Worm (Caenorhabditis elegans) whole organism, mixed stage, embryonic: Measurements from ENCODE around the gene fbxb-72.

Experiments
- M03D4.4 ChIP-seq: sonication (generic microtip); optimal IDR thresholded peaks from 2 replicates; lab custom pipeline; 2017; ENCODE audit warnings: mild to moderate bottlenecking, missing genetic modification characterization, missing compliant biosample characterization
- bed-3 ChIP-seq: fragments of 200-800 bp; sonication (Bioruptor generic); optimal IDR thresholded peaks from 3 replicates; lab custom pipeline; 2018; ENCODE audit warnings: mild to moderate bottlenecking, missing genetic modification characterization, moderate library complexity, missing compliant biosample characterization
- ceh-39 ChIP-seq: fragments of 150-350 bp; optimal IDR thresholded peaks from 2 replicates; lab custom pipeline; 2014; ENCODE audit warnings: missing biosample characterization, missing genetic modification characterization
- ceh-43 ChIP-seq: fragments of 200-800 bp; sonication (Bioruptor generic); optimal IDR thresholded peaks from 2 replicates; lab custom pipeline; 2018; ENCODE audit warnings: mild to moderate bottlenecking, missing genetic modification characterization, moderate library complexity, missing compliant biosample characterization
- ceh-83 ChIP-seq: fragments of 200-800 bp; sonication (Bioruptor generic); optimal IDR thresholded peaks from 2 replicates; lab custom pipeline; 2018; ENCODE audit warnings: mild to moderate bottlenecking, missing genetic modification characterization, missing compliant biosample characterization
- cnd-1 ChIP-seq: fragments of 200-800 bp; sonication (Bioruptor generic); optimal IDR thresholded peaks from 2 replicates; lab custom pipeline; 2018; ENCODE audit warnings: mild to moderate bottlenecking, missing genetic modification characterization, missing compliant biosample characterization
- drap-1 ChIP-seq: fragments of 200-800 bp; sonication (Bioruptor generic); optimal IDR thresholded peaks from 3 replicates; lab custom pipeline; 2018; ENCODE audit warnings: mild to moderate bottlenecking, missing genetic modification characterization, missing compliant biosample characterization
- elt-1 ChIP-seq: sonication (generic microtip); optimal IDR thresholded peaks from 2 replicates; lab custom pipeline; 2017; ENCODE audit warnings: missing genetic modification characterization, mild to moderate bottlenecking, missing compliant biosample characterization, antibody characterized with exemption, moderate library complexity, borderline replicate concordance; ENCODE audit not compliant: insufficient read depth
- elt-3 ChIP-seq: fragments of 150-350 bp; optimal IDR thresholded peaks from 2 replicates; lab custom pipeline; 2014; ENCODE audit warnings: missing biosample characterization, missing genetic modification characterization
- flh-1 ChIP-seq: fragments of 200-800 bp; sonication (Bioruptor generic); optimal IDR thresholded peaks from 2 replicates; lab custom pipeline; 2018; ENCODE audit warnings: mild to moderate bottlenecking, missing genetic modification characterization, moderate library complexity, missing compliant biosample characterization
- ham-2 ChIP-seq: fragments of 200-800 bp; sonication (Bioruptor generic); optimal IDR thresholded peaks from 2 replicates; lab custom pipeline; 2018; ENCODE audit warnings: mild to moderate bottlenecking, missing genetic modification characterization, missing compliant biosample characterization
- hlh-1 ChIP-seq: fragments of 150-350 bp; optimal IDR thresholded peaks from 2 replicates; lab custom pipeline; 2014; ENCODE audit warnings: missing biosample characterization, missing genetic modification reagents, missing genetic modification characterization
- lin-32 ChIP-seq: fragments of 200-800 bp; sonication (Bioruptor generic); optimal IDR thresholded peaks from 2 replicates; lab custom pipeline; 2018; ENCODE audit warnings: mild to moderate bottlenecking, missing genetic modification characterization, missing compliant biosample characterization
- lsy-2 ChIP-seq: fragments of 150-350 bp; optimal IDR thresholded peaks from 2 replicates; lab custom pipeline; 2014; ENCODE audit warnings: missing biosample characterization, missing genetic modification characterization
- mab-5 ChIP-seq: fragments of 150-350 bp; optimal IDR thresholded peaks from 2 replicates; lab custom pipeline; 2014; ENCODE audit warnings: missing biosample characterization, missing genetic modification characterization
- mep-1 ChIP-seq: fragments of 150-350 bp; optimal IDR thresholded peaks from 2 replicates; lab custom pipeline; 2017; ENCODE audit warnings: missing biosample characterization, missing genetic modification reagents, missing genetic modification characterization, inconsistent platforms
- nhr-12 ChIP-seq: fragments of 150-350 bp; optimal IDR thresholded peaks from 2 replicates; lab custom pipeline; 2014; ENCODE audit warnings: missing biosample characterization, missing genetic modification characterization
- nhr-2 ChIP-seq: fragments of 150-350 bp; optimal IDR thresholded peaks from 2 replicates; lab custom pipeline; 2014; ENCODE audit warnings: missing biosample characterization, missing genetic modification characterization
- nhr-237 ChIP-seq: fragments of 150-350 bp; optimal IDR thresholded peaks from 2 replicates; lab custom pipeline; 2014; ENCODE audit warnings: missing biosample characterization, missing genetic modification characterization
- nhr-28 ChIP-seq: fragments of 150-350 bp; optimal IDR thresholded peaks from 2 replicates; lab custom pipeline; 2014; ENCODE audit warnings: missing biosample characterization, missing genetic modification characterization
- nhr-76 ChIP-seq: sonication (generic microtip); optimal IDR thresholded peaks from 2 replicates; lab custom pipeline; 2017; ENCODE audit warnings: missing biosample characterization, missing genetic modification characterization
- pha-4 ChIP-seq: fragments of 150-350 bp; optimal IDR thresholded peaks from 2 replicates; lab custom pipeline; 2018; ENCODE audit warnings: missing biosample characterization, missing genetic modification reagents, missing genetic modification characterization
- sem-2 ChIP-seq: fragments of 200-800 bp; sonication (Bioruptor generic); optimal IDR thresholded peaks from 2 replicates; lab custom pipeline; 2018; ENCODE audit warnings: mild to moderate bottlenecking, missing genetic modification characterization, missing compliant biosample characterization
- snpc-4 ChIP-seq: fragments of 150-350 bp; optimal IDR thresholded peaks from 2 replicates; lab custom pipeline; 2014; ENCODE audit warnings: missing biosample characterization, missing genetic modification characterization
- sptf-1 ChIP-seq: sonication (generic microtip); optimal IDR thresholded peaks from 2 replicates; lab custom pipeline; 2017; ENCODE audit warnings: mild to moderate bottlenecking, missing genetic modification characterization, moderate library complexity, missing compliant biosample characterization
- tbx-8 ChIP-seq: fragments of 200-800 bp; sonication (Bioruptor generic); optimal IDR thresholded peaks from 2 replicates; lab custom pipeline; 2018; ENCODE audit warnings: mild to moderate bottlenecking, missing genetic modification characterization, moderate library complexity, missing compliant biosample characterization
- unc-120 ChIP-seq: sonication (generic microtip); optimal IDR thresholded peaks from 2 replicates; lab custom pipeline; 2017; ENCODE audit warnings: missing genetic modification characterization, missing compliant biosample characterization; ENCODE audit not compliant: poor library complexity, severe bottlenecking
- zip-8 ChIP-seq: fragments of 150-350 bp; optimal IDR thresholded peaks from 2 replicates; lab custom pipeline; 2014; ENCODE audit warnings: missing biosample characterization, missing genetic modification characterization
- ztf-11 ChIP-seq: fragments of 150-350 bp; optimal IDR thresholded peaks from 2 replicates; lab custom pipeline; 2014; ENCODE audit warnings: missing biosample characterization, missing genetic modification characterization

Gene fbxb-72

ce11 chrV:699051-699450 is 24.7 kb downstream of the fbxb-72 start:
- TF ChIP-seq hlh-1 (tag; lab: Kevin White, UChicago) (no peak), zip-8 (tag; lab: Kevin White, UChicago) (peak; percentile 74), cnd-1 (no peak), mab-5 (tag; lab: Kevin White, UChicago) (no peak)

ce11 chrV:695914-696313 is 27.8 kb downstream of the fbxb-72 start, which contains the start of gene srj-52:
TSS of gene srj-52 (minus strand) at chrV:696014.
- no peak for TF ChIP-seq nhr-28 (tag; lab: Kevin White, UChicago)
- TF ChIP-seq bed-3 = no peak

ce11 chrV:694625-695024 is 29.1 kb downstream of the fbxb-72 start, which contains the start of gene srj-53:
TSS of gene srj-53 (minus strand) at chrV:694725.
- no peak for TF ChIP-seq mep-1 (tag; lab: Kevin White, UChicago)
- no peak for TF ChIP-seq bed-3
- no peak for TF ChIP-seq nhr-28 (tag; lab: Kevin White, UChicago)
- TF ChIP-seq nhr-76 (tag; lab: Kevin White, UChicago) = no peak
- TF ChIP-seq lsy-2 (tag; lab: Kevin White, UChicago) = no peak
- no peak for TF ChIP-seq mab-5 (tag; lab: Kevin White, UChicago)
- TF ChIP-seq tbx-8 (GFP tag; lab: Kevin White, UChicago) = no peak
- no peak for TF ChIP-seq nhr-12 (tag; lab: Kevin White, UChicago)
- no peak for TF ChIP-seq flh-1
- TF ChIP-seq ceh-43 (GFP tag; lab: Kevin White, UChicago) = no peak
- TF ChIP-seq M03D4.4 = no peak
- no peak for TF ChIP-seq sem-2 (GFP tag; lab: Kevin White, UChicago)
- TF ChIP-seq elt-3 (tag; lab: Kevin White, UChicago) = no peak
- TF ChIP-seq lin-32 = no peak
- TF ChIP-seq elt-1 (tag; lab: Kevin White, UChicago) = no peak
- TF ChIP-seq nhr-237 (tag; lab: Kevin White, UChicago) = no peak
- no peak for TF ChIP-seq unc-120 (tag; lab: Kevin White, UChicago)
- no peak for TF ChIP-seq ceh-39
- TF ChIP-seq zip-8 (tag; lab: Kevin White, UChicago) = no peak
- no peak for TF ChIP-seq pha-4 (tag; lab: Kevin White, UChicago)
- TF ChIP-seq, all 35 proteins: peak for 0

- no peak for TF ChIP-seq ztf-11 (tag; lab: Kevin White, UChicago)
- TF ChIP-seq elt-1 (tag; lab: Kevin White, UChicago) = no peak
- TF ChIP-seq mab-5 (tag; lab: Kevin White, UChicago) = no peak
- no peak for TF ChIP-seq sptf-1
- TF ChIP-seq M03D4.4 = no peak
Measured at ce11 chrV:692720-693422, 30.9 kb downstream of the fbxb-72 start, which contains the start of gene srx-4. TSS of gene srx-4 (minus strand) at chrV:692770.

ce11 chrV:689538-689937 is 34.2 kb downstream of the fbxb-72 start:
- TF ChIP-seq hlh-1 (tag; lab: Kevin White, UChicago) (no peak), nhr-12 (tag; lab: Kevin White, UChicago) (no peak), snpc-4 (tag; lab: Kevin White, UChicago) (no peak), sptf-1 (no peak), cnd-1 (no peak), drap-1 (no peak), ceh-83 (GFP tag; lab: Kevin White, UChicago) (no peak)

- TF ChIP-seq nhr-76 (tag; lab: Kevin White, UChicago) (no peak), mep-1 (tag; lab: Kevin White, UChicago) (no peak), M03D4.4 (no peak), ham-2 (GFP tag; lab: Kevin White, UChicago) (no peak), nhr-2 (tag; lab: Kevin White, UChicago) (no peak), snpc-4 (tag; lab: Kevin White, UChicago) (no peak), ztf-11 (tag; lab: Kevin White, UChicago) (no peak), tbx-8 (GFP tag; lab: Kevin White, UChicago) (no peak)
- TF ChIP-seq, all 35 proteins: peak for 0
Measured at ce11 chrV:687384-687783, 36.4 kb downstream of the fbxb-72 start, which contains the start of gene H25P19.1. TSS of gene H25P19.1 (plus strand) at chrV:687684.
